Fruit fly (Drosophila melanogaster) whole organism, embryonic: Measurements from ENCODE around the gene CG1440.
A peak's percentile ranks its signal among the peaks of the same experiment; 100 is the strongest.

Source experiments
- Atf6 ChIP-seq: fragments of 200-800 bp; sonication (Bioruptor generic); IDR thresholded peaks from 2 replicates; pipeline ENCODE4 v1.3.6; 2022; ENCODE audit warnings: missing biosample characterization, missing genetic modification characterization
- Awh ChIP-seq: fragments of 200-800 bp; sonication (Bioruptor generic); IDR thresholded peaks from 2 replicates; pipeline ENCODE4, ENCODE4 v1.3.6; 2022; ENCODE audit warnings: missing biosample characterization, missing genetic modification characterization
- Bdp1 ChIP-seq: fragments of 200-800 bp; sonication (Bioruptor generic); optimal IDR thresholded peaks from 3 replicates; lab custom pipeline; 2016; ENCODE audit warnings: missing biosample characterization, missing genetic modification characterization
- BtbVII ChIP-seq: fragments of 200-800 bp; sonication (Bioruptor generic); optimal IDR thresholded peaks from 3 replicates; lab custom pipeline; 2017; ENCODE audit warnings: missing biosample characterization, mild to moderate bottlenecking, missing genetic modification characterization
- CG11247 ChIP-seq: fragments of 200-800 bp; sonication (Bioruptor generic); IDR thresholded peaks from 2 replicates; pipeline ENCODE4 v1.3.6; 2022; ENCODE audit warnings: missing biosample characterization, missing genetic modification characterization
- CG12219 ChIP-seq: fragments of 200-800 bp; sonication (Bioruptor generic); optimal IDR thresholded peaks from 3 replicates; lab custom pipeline; 2018; ENCODE audit warnings: missing biosample characterization, mild to moderate bottlenecking, missing genetic modification characterization
- CG12744 ChIP-seq: fragments of 200-800 bp; sonication (Bioruptor generic); optimal IDR thresholded peaks from 2 replicates; lab custom pipeline; 2016; ENCODE audit warnings: missing biosample characterization, missing genetic modification characterization
- CG13624 ChIP-seq: fragments of 200-800 bp; sonication (Bioruptor generic); optimal IDR thresholded peaks from 2 replicates; lab custom pipeline; 2016; ENCODE audit warnings: missing biosample characterization, missing genetic modification characterization
- CG14710 ChIP-seq: fragments of 200-800 bp; sonication (Bioruptor generic); optimal IDR thresholded peaks from 3 replicates; lab custom pipeline; 2019; ENCODE audit warnings: missing biosample characterization, mild to moderate bottlenecking, missing genetic modification characterization, moderate library complexity
- CG1602 ChIP-seq: fragments of 200-800 bp; sonication (Bioruptor generic); optimal IDR thresholded peaks from 3 replicates; lab custom pipeline; 2016; ENCODE audit warnings: missing biosample characterization, missing genetic modification characterization
- CG16779 ChIP-seq: fragments of 200-800 bp; sonication (Bioruptor generic); IDR thresholded peaks from 2 replicates; pipeline ENCODE4 v1.3.6; 2022; ENCODE audit warnings: missing biosample characterization, missing genetic modification characterization
- CG17328 ChIP-seq: fragments of 200-800 bp; sonication (Bioruptor generic); IDR thresholded peaks from 2 replicates; pipeline ENCODE4 v1.3.6; 2022; ENCODE audit warnings: missing biosample characterization, missing genetic modification characterization
- CG2202 ChIP-seq: fragments of 200-800 bp; sonication (Bioruptor generic); optimal IDR thresholded peaks from 2 replicates; lab custom pipeline; 2018; ENCODE audit warnings: missing biosample characterization, mild to moderate bottlenecking, missing genetic modification characterization
- CG30431 ChIP-seq: fragments of 200-800 bp; sonication (Bioruptor generic); optimal IDR thresholded peaks from 2 replicates; lab custom pipeline; 2017; ENCODE audit warnings: missing biosample characterization, missing genetic modification characterization
- CG3281 ChIP-seq: fragments of 200-800 bp; sonication (Bioruptor generic); optimal IDR thresholded peaks from 3 replicates; lab custom pipeline; 2017; ENCODE audit warnings: missing biosample characterization, mild to moderate bottlenecking, missing genetic modification characterization
- CG4404 ChIP-seq: fragments of 200-800 bp; sonication (Bioruptor generic); IDR thresholded peaks from 2 replicates; pipeline ENCODE4 v1.3.6; 2022; ENCODE audit warnings: missing biosample characterization, missing genetic modification characterization
- CG5245 ChIP-seq: fragments of 200-800 bp; sonication (Bioruptor generic); optimal IDR thresholded peaks from 3 replicates; lab custom pipeline; 2016; ENCODE audit warnings: missing biosample characterization, missing genetic modification characterization
- CG6654 ChIP-seq: fragments of 200-800 bp; sonication (Bioruptor generic); optimal IDR thresholded peaks from 2 replicates; lab custom pipeline; 2017; ENCODE audit warnings: missing biosample characterization, mild to moderate bottlenecking, missing genetic modification characterization
- CG7928 ChIP-seq: fragments of 200-800 bp; sonication (Bioruptor generic); optimal IDR thresholded peaks from 2 replicates; lab custom pipeline; 2017; ENCODE audit warnings: missing biosample characterization, mild to moderate bottlenecking, missing genetic modification characterization
- Dad ChIP-seq: fragments of 200-800 bp; sonication (Bioruptor generic); optimal IDR thresholded peaks from 3 replicates; lab custom pipeline; 2016; ENCODE audit warnings: missing biosample characterization, missing genetic modification characterization
- Dip3 ChIP-seq: fragments of 200-800 bp; sonication (Bioruptor generic); optimal IDR thresholded peaks from 3 replicates; lab custom pipeline; 2016; ENCODE audit warnings: missing biosample characterization, missing genetic modification characterization
- Doc2 ChIP-seq: fragments of 200-800 bp; sonication (Bioruptor generic); IDR thresholded peaks from 2 replicates; pipeline ENCODE4 v1.3.6; 2022; ENCODE audit warnings: missing biosample characterization, missing genetic modification characterization
- Hand ChIP-seq: fragments of 200-800 bp; sonication (Bioruptor generic); optimal IDR thresholded peaks from 2 replicates; lab custom pipeline; 2017; ENCODE audit warnings: mild to moderate bottlenecking, missing biosample characterization, missing genetic modification reagents, missing genetic modification characterization
- Hmx ChIP-seq: fragments of 200-800 bp; sonication (Bioruptor generic); optimal IDR thresholded peaks from 2 replicates; lab custom pipeline; 2016; ENCODE audit warnings: missing biosample characterization, missing genetic modification characterization
- Hsf ChIP-seq: fragments of 200-800 bp; sonication (Bioruptor generic); optimal IDR thresholded peaks from 3 replicates; lab custom pipeline; 2016; ENCODE audit warnings: missing biosample characterization, missing genetic modification characterization
- Lhr ChIP-seq: fragments of 200-800 bp; sonication (Bioruptor generic); optimal IDR thresholded peaks from 3 replicates; lab custom pipeline; 2017; ENCODE audit warnings: mild to moderate bottlenecking, missing biosample characterization, missing genetic modification reagents, missing genetic modification characterization
- MTF-1 ChIP-seq: fragments of 200-800 bp; sonication (Bioruptor generic); optimal IDR thresholded peaks from 2 replicates; lab custom pipeline; 2018; ENCODE audit warnings: missing biosample characterization, mild to moderate bottlenecking, missing genetic modification characterization, borderline replicate concordance
- Opbp ChIP-seq: fragments of 200-800 bp; sonication (Bioruptor generic); IDR thresholded peaks from 3 replicates; pipeline ENCODE4 v1.3.6; 2022; ENCODE audit warnings: missing biosample characterization, missing genetic modification characterization; ENCODE audit not compliant: partially characterized antibody
- Xrp1 ChIP-seq: fragments of 200-800 bp; sonication (Bioruptor generic); IDR thresholded peaks from 2 replicates; pipeline ENCODE4 v1.3.6; 2022; ENCODE audit warnings: missing biosample characterization, missing genetic modification characterization
- abd-A ChIP-seq: fragments of 200-800 bp; sonication (Bioruptor generic); optimal IDR thresholded peaks from 3 replicates; lab custom pipeline; 2019; ENCODE audit warnings: missing biosample characterization, mild to moderate bottlenecking, missing genetic modification characterization, moderate library complexity
- cato ChIP-seq: fragments of 200-800 bp; sonication (Bioruptor generic); optimal IDR thresholded peaks from 2 replicates; lab custom pipeline; 2016; ENCODE audit warnings: missing biosample characterization, missing genetic modification characterization, borderline replicate concordance
- chn ChIP-seq: fragments of 200-800 bp; sonication (Bioruptor generic); optimal IDR thresholded peaks from 2 replicates; lab custom pipeline; 2016; ENCODE audit warnings: missing biosample characterization, missing genetic modification characterization
- crol ChIP-seq: fragments of 200-800 bp; sonication (Bioruptor generic); IDR thresholded peaks from 2 replicates; pipeline ENCODE4 v1.3.6; 2022; ENCODE audit warnings: missing biosample characterization, missing genetic modification characterization
- dysf ChIP-seq: fragments of 200-800 bp; sonication (Bioruptor generic); IDR thresholded peaks from 3 replicates; pipeline ENCODE4 v1.3.6; 2022; ENCODE audit warnings: missing biosample characterization, missing genetic modification characterization
- ewg ChIP-seq: fragments of 200-800 bp; sonication (Bioruptor generic); optimal IDR thresholded peaks from 3 replicates; lab custom pipeline; 2017; ENCODE audit warnings: mild to moderate bottlenecking, missing biosample characterization, missing genetic modification reagents, missing genetic modification characterization
- fd96Cb ChIP-seq: fragments of 200-800 bp; sonication (Bioruptor generic); optimal IDR thresholded peaks from 2 replicates; lab custom pipeline; 2018; ENCODE audit warnings: missing biosample characterization, mild to moderate bottlenecking, missing genetic modification characterization, moderate library complexity
- ftz-f1 ChIP-seq: fragments of 200-800 bp; sonication (Bioruptor generic); optimal IDR thresholded peaks from 2 replicates; lab custom pipeline; 2016; ENCODE audit warnings: missing biosample characterization, missing genetic modification characterization
- fu2 ChIP-seq: fragments of 200-800 bp; sonication (Bioruptor generic); optimal IDR thresholded peaks from 2 replicates; lab custom pipeline; 2016; ENCODE audit warnings: missing biosample characterization, missing genetic modification characterization
- gcm2 ChIP-seq: fragments of 200-800 bp; sonication (Bioruptor generic); optimal IDR thresholded peaks from 2 replicates; lab custom pipeline; 2016; ENCODE audit warnings: missing biosample characterization, missing genetic modification characterization
- her ChIP-seq: fragments of 200-800 bp; sonication (Bioruptor generic); optimal IDR thresholded peaks from 2 replicates; lab custom pipeline; 2016; ENCODE audit warnings: missing biosample characterization, missing genetic modification characterization
- inv ChIP-seq: fragments of 200-800 bp; sonication (Bioruptor generic); IDR thresholded peaks from 2 replicates; pipeline ENCODE4 v1.3.6; 2022; ENCODE audit warnings: missing biosample characterization, missing genetic modification characterization; ENCODE audit not compliant: partially characterized antibody
- lilli ChIP-seq: fragments of 200-800 bp; sonication (Bioruptor generic); optimal IDR thresholded peaks from 3 replicates; lab custom pipeline; 2016; ENCODE audit warnings: missing biosample characterization, missing genetic modification characterization
- lmd ChIP-seq: fragments of 200-800 bp; sonication (Bioruptor generic); IDR thresholded peaks from 2 replicates; pipeline ENCODE4 v1.3.6; 2022; ENCODE audit warnings: missing biosample characterization, missing genetic modification characterization
- odd ChIP-seq: fragments of 200-800 bp; sonication (Bioruptor generic); optimal IDR thresholded peaks from 2 replicates; lab custom pipeline; 2017; ENCODE audit warnings: missing biosample characterization, mild to moderate bottlenecking, missing genetic modification characterization
- ranshi ChIP-seq: fragments of 200-800 bp; sonication (Bioruptor generic); IDR thresholded peaks from 2 replicates; pipeline ENCODE4 v1.3.6; 2022; ENCODE audit warnings: missing biosample characterization, missing genetic modification characterization
- seq ChIP-seq: fragments of 200-800 bp; sonication (Bioruptor generic); IDR thresholded peaks from 2 replicates; pipeline ENCODE4 v1.3.6; 2022; ENCODE audit warnings: missing biosample characterization, missing genetic modification characterization
- sr ChIP-seq: fragments of 200-800 bp; sonication (Bioruptor generic); IDR thresholded peaks from 3 replicates; pipeline ENCODE4 v1.3.6; 2022; ENCODE audit warnings: missing biosample characterization, missing genetic modification characterization
- tll ChIP-seq, 2 experiments: fragments of 200-800 bp in 1 of 2; fragments of >200 bp in 1 of 2; sonication (Bioruptor generic) in 1 of 2; optimal IDR thresholded peaks; 2 replicates each; lab custom pipeline; 2017 to 2019; ENCODE audit warnings: missing biosample characterization in 2 of 2, missing genetic modification characterization in 2 of 2, mild to moderate bottlenecking in 1 of 2, moderate library complexity in 1 of 2
- unpg ChIP-seq: fragments of 200-800 bp; sonication (Bioruptor generic); optimal IDR thresholded peaks from 3 replicates; lab custom pipeline; 2018; ENCODE audit warnings: missing biosample characterization, mild to moderate bottlenecking, missing genetic modification characterization, moderate library complexity
- vnd ChIP-seq: fragments of 200-800 bp; sonication (Bioruptor generic); IDR thresholded peaks from 3 replicates; pipeline ENCODE4 v1.3.6; 2022; ENCODE audit warnings: missing biosample characterization, missing genetic modification characterization; ENCODE audit not compliant: partially characterized antibody
- vvl ChIP-seq: fragments of 200-800 bp; sonication (Bioruptor generic); IDR thresholded peaks from 2 replicates; pipeline ENCODE4 v1.3.6; 2022; ENCODE audit warnings: missing biosample characterization, missing genetic modification characterization

The CG1440 gene

dm6 chrX:8411532-8411960, 25.3 kb upstream of the CG1440 start, which contains the start of gene lawc (continued):
- no peak for TF ChIP-seq CG6654
- peak; percentile 50; the same call in 1 of the 2 replicates for TF ChIP-seq seq (GFP tag; lab: Robert Waterston, UW)
- TF ChIP-seq crol, result peak; percentile 93
- no peak for TF ChIP-seq fd96Cb (tag; lab: Kevin White, UChicago)
- no peak for TF ChIP-seq CG4404 (GFP tag; lab: Robert Waterston, UW)
- TF ChIP-seq CG30431 (GFP tag; lab: Kevin White, UChicago), result no peak
- no peak for TF ChIP-seq Doc2 (GFP tag; lab: Robert Waterston, UW)
- TF ChIP-seq Dad (GFP tag; lab: Kevin White, UChicago), result no peak
- peak; percentile 54 for TF ChIP-seq CG12219 (GFP tag; lab: Kevin White, UChicago)
- no peak for TF ChIP-seq CG11247
- no peak for TF ChIP-seq Dip3 (GFP tag; lab: Kevin White, UChicago)
- TF ChIP-seq Opbp, result peak; percentile 60; the same call in 1 of the 3 replicates
- no peak for TF ChIP-seq tll (GFP tag; optimal IDR thresholded peaks at IDR 0.05; lab: Kevin White, UChicago)
- peak; percentile 66 for TF ChIP-seq BtbVII (GFP tag; lab: Kevin White, UChicago)
- no peak for TF ChIP-seq gcm2 (GFP tag; lab: Kevin White, UChicago)
- TF ChIP-seq lmd (GFP tag; lab: Robert Waterston, UW), result no peak
- peak; percentile 81 for TF ChIP-seq vvl (GFP tag; lab: Robert Waterston, UW)
- TF ChIP-seq MTF-1 (GFP tag; lab: Kevin White, UChicago), result peak; percentile 34
- TF ChIP-seq cato, result no peak
- TF ChIP-seq unpg (GFP tag; lab: Kevin White, UChicago), result peak; percentile 36
- TF ChIP-seq Lhr, result no peak
- peak; percentile 54 for TF ChIP-seq CG3281
- TF ChIP-seq her, result peak; percentile 20
- no peak for TF ChIP-seq CG12744 (GFP tag; lab: Kevin White, UChicago)
- no peak for TF ChIP-seq lilli
- TF ChIP-seq dysf (GFP tag; lab: Robert Waterston, UW), result peak; percentile 39; the same call in 1 of the 3 replicates
- TF ChIP-seq Hsf (GFP tag; lab: Kevin White, UChicago), result no peak
- no peak for TF ChIP-seq CG7928 (GFP tag; lab: Kevin White, UChicago)
- TF ChIP-seq sr (GFP tag; lab: Robert Waterston, UW), result 0 out of 3 replicates have a peak, but pooled peaks have one; percentile 34
- no peak for TF ChIP-seq CG2202 (tag; lab: Kevin White, UChicago)
- TF ChIP-seq inv (GFP tag; lab: Robert Waterston, UW), result no peak
- TF ChIP-seq Awh (GFP tag; lab: Robert Waterston, UW), result no peak
- TF ChIP-seq Xrp1 (GFP tag; lab: Robert Waterston, UW), result peak; percentile 45
- TF ChIP-seq CG1602 (GFP tag; lab: Kevin White, UChicago), result no peak
- peak; percentile 64; the same call in 1 of the 2 replicates for TF ChIP-seq CG16779
- no peak for TF ChIP-seq Hmx (GFP tag; lab: Kevin White, UChicago)
- no peak for TF ChIP-seq fu2 (GFP tag; lab: Kevin White, UChicago)
- TF ChIP-seq CG5245 (GFP tag; lab: Kevin White, UChicago), result no peak
- no peak for TF ChIP-seq vnd
- TF ChIP-seq ftz-f1 (GFP tag; lab: Kevin White, UChicago), result peak; percentile 7
- TF ChIP-seq CG13624 (GFP tag; lab: Kevin White, UChicago), result peak; percentile 36
- TF ChIP-seq ewg (GFP tag; lab: Kevin White, UChicago), result no peak
- peak; percentile 59 for TF ChIP-seq odd
- no peak for TF ChIP-seq Bdp1 (GFP tag; lab: Kevin White, UChicago)
- TF ChIP-seq Hand, result peak; percentile 66
- no peak for TF ChIP-seq chn
- TF ChIP-seq CG17328 (GFP tag; lab: Robert Waterston, UW), result peak; percentile 41; the same call in 1 of the 2 replicates
- peak; percentile 77 for TF ChIP-seq abd-A (tag; lab: Kevin White, UChicago)
- TF ChIP-seq CG14710, result no peak
- TF ChIP-seq Atf6, result peak; percentile 83; the same call in 1 of the 2 replicates
- TF ChIP-seq ranshi (GFP tag; lab: Robert Waterston, UW), result peak; percentile 56; the same call in 1 of the 2 replicates
